Worm (Caenorhabditis elegans) whole organism, L2 larva: Measurements from ENCODE around the gene cpt-6.

ENCODE experiments used
- C34F6.9 ChIP-seq: fragments of 150-350 bp; optimal IDR thresholded peaks from 2 replicates; lab custom pipeline; 2014; ENCODE audit warnings: missing biosample characterization, missing genetic modification characterization
- F13H6.1 ChIP-seq: sonication (generic microtip); optimal IDR thresholded peaks from 2 replicates; lab custom pipeline; 2016; ENCODE audit warnings: missing genetic modification characterization, missing compliant biosample characterization
- Y55F3AM.14 ChIP-seq: fragments of 200-800 bp; sonication (Bioruptor generic); optimal IDR thresholded peaks from 2 replicates; lab custom pipeline; 2018; ENCODE audit warnings: mild to moderate bottlenecking, missing genetic modification characterization, missing compliant biosample characterization
- aly-2 ChIP-seq: fragments of 150-350 bp; optimal IDR thresholded peaks from 2 replicates; lab custom pipeline; 2014; ENCODE audit warnings: missing biosample characterization, missing genetic modification characterization
- ama-1 ChIP-seq: fragments of 150-350 bp; optimal IDR thresholded peaks from 2 replicates; lab custom pipeline; 2018; ENCODE audit warnings: inconsistent platforms
- blmp-1 ChIP-seq: sonication (generic microtip); optimal IDR thresholded peaks from 2 replicates; lab custom pipeline; 2017; ENCODE audit warnings: missing genetic modification characterization, mild to moderate bottlenecking, missing compliant biosample characterization, antibody characterized with exemption, moderate library complexity; ENCODE audit not compliant: insufficient read depth
- ceh-16 ChIP-seq: fragments of 150-350 bp; optimal IDR thresholded peaks from 2 replicates; lab custom pipeline; 2014; ENCODE audit warnings: missing biosample characterization, missing genetic modification characterization
- ceh-82 ChIP-seq: fragments of 150-350 bp; optimal IDR thresholded peaks from 2 replicates; lab custom pipeline; 2014; ENCODE audit warnings: missing biosample characterization, missing genetic modification characterization
- crh-2 ChIP-seq: sonication (generic microtip); optimal IDR thresholded peaks from 2 replicates; lab custom pipeline; 2017; ENCODE audit warnings: missing biosample characterization, missing genetic modification characterization
- dmd-4 ChIP-seq: sonication (generic microtip); optimal IDR thresholded peaks from 2 replicates; lab custom pipeline; 2017; ENCODE audit warnings: missing biosample characterization, missing genetic modification characterization
- egl-27 ChIP-seq: sonication (generic microtip); optimal IDR thresholded peaks from 3 replicates; lab custom pipeline; 2017; ENCODE audit warnings: missing biosample characterization, missing genetic modification reagents, missing genetic modification characterization
- elt-3 ChIP-seq: sonication (generic microtip); optimal IDR thresholded peaks from 2 replicates; lab custom pipeline; 2017; ENCODE audit warnings: missing biosample characterization, missing genetic modification characterization
- fos-1 ChIP-seq: fragments of 150-350 bp; optimal IDR thresholded peaks from 2 replicates; lab custom pipeline; 2014; ENCODE audit warnings: missing biosample characterization, missing genetic modification characterization
- gmeb-1 ChIP-seq: fragments of 150-350 bp; optimal IDR thresholded peaks from 2 replicates; lab custom pipeline; 2014; ENCODE audit warnings: missing biosample characterization, missing genetic modification characterization
- lin-13 ChIP-seq: fragments of 150-350 bp; optimal IDR thresholded peaks from 2 replicates; lab custom pipeline; 2014; ENCODE audit warnings: missing biosample characterization, missing genetic modification reagents, missing genetic modification characterization
- lin-39 ChIP-seq: fragments of 150-350 bp; optimal IDR thresholded peaks from 2 replicates; lab custom pipeline; 2014; ENCODE audit warnings: missing biosample characterization, missing genetic modification reagents, missing genetic modification characterization
- lsy-2 ChIP-seq, 2 experiments: fragments of 150-350 bp in 1 of 2; sonication (generic microtip) in 1 of 2; optimal IDR thresholded peaks; 2 replicates each; lab custom pipeline; 2014 to 2017; ENCODE audit warnings: missing biosample characterization in 2 of 2, missing genetic modification characterization in 2 of 2
- mab-5 ChIP-seq: fragments of 150-350 bp; optimal IDR thresholded peaks from 2 replicates; lab custom pipeline; 2014; ENCODE audit warnings: missing biosample characterization, missing genetic modification characterization
- mbf-1 ChIP-seq: sonication (generic microtip); optimal IDR thresholded peaks from 2 replicates; lab custom pipeline; 2017; ENCODE audit warnings: missing biosample characterization, missing genetic modification characterization
- mdl-1 ChIP-seq, 2 experiments: fragments of 150-350 bp in 1 of 2; sonication (generic microtip) in 1 of 2; optimal IDR thresholded peaks; 2 replicates each; lab custom pipeline; 2017; ENCODE audit warnings: missing biosample characterization in 2 of 2, missing genetic modification characterization in 2 of 2
- nhr-12 ChIP-seq: fragments of 150-350 bp; optimal IDR thresholded peaks from 2 replicates; lab custom pipeline; 2014; ENCODE audit warnings: missing biosample characterization, missing genetic modification characterization
- nhr-129 ChIP-seq: fragments of 150-350 bp; optimal IDR thresholded peaks from 2 replicates; lab custom pipeline; 2014; ENCODE audit warnings: missing biosample characterization, missing genetic modification characterization
- nhr-21 ChIP-seq: fragments of 150-350 bp; optimal IDR thresholded peaks from 2 replicates; lab custom pipeline; 2014; ENCODE audit warnings: missing biosample characterization, missing genetic modification characterization
- nhr-237 ChIP-seq: fragments of 150-350 bp; optimal IDR thresholded peaks from 2 replicates; lab custom pipeline; 2014; ENCODE audit warnings: missing biosample characterization, missing genetic modification characterization
- nhr-25 ChIP-seq: fragments of 150-350 bp; sonication (generic microtip); optimal IDR thresholded peaks from 3 replicates; lab custom pipeline; 2014; ENCODE audit warnings: missing biosample characterization, missing genetic modification characterization
- nhr-6 ChIP-seq: fragments of 150-350 bp; optimal IDR thresholded peaks from 2 replicates; lab custom pipeline; 2014; ENCODE audit warnings: missing biosample characterization, missing genetic modification characterization
- sem-4 ChIP-seq: fragments of 150-350 bp; optimal IDR thresholded peaks from 2 replicates; lab custom pipeline; 2014; ENCODE audit warnings: missing biosample characterization, missing genetic modification reagents, missing genetic modification characterization
- skn-1 ChIP-seq: sonication (generic microtip); optimal IDR thresholded peaks from 2 replicates; lab custom pipeline; 2017; ENCODE audit warnings: missing biosample characterization, missing genetic modification characterization
- sma-3 ChIP-seq: sonication (generic microtip); optimal IDR thresholded peaks from 2 replicates; lab custom pipeline; 2016; ENCODE audit warnings: missing genetic modification reagents, missing genetic modification characterization, missing compliant biosample characterization
- sma-9 ChIP-seq, 2 experiments: fragments of 150-350 bp in 1 of 2; sonication (generic microtip) in 1 of 2; optimal IDR thresholded peaks; 2 replicates each; lab custom pipeline; 2014 to 2016; ENCODE audit warnings: missing genetic modification characterization in 2 of 2, mild to moderate bottlenecking in 1 of 2, missing biosample characterization in 1 of 2, missing compliant biosample characterization in 1 of 2, missing genetic modification reagents in 1 of 2, moderate library complexity in 1 of 2
- zag-1 ChIP-seq: fragments of 150-350 bp; optimal IDR thresholded peaks from 2 replicates; lab custom pipeline; 2014; ENCODE audit warnings: missing biosample characterization, missing genetic modification characterization
- ztf-1 ChIP-seq: fragments of 200-800 bp; sonication (Bioruptor generic); conservative IDR thresholded peaks from 2 replicates; pipeline ENCODE4 v1.3.6; 2022; ENCODE audit warnings: missing genetic modification characterization, missing compliant biosample characterization
- ztf-4 ChIP-seq: fragments of 150-350 bp; optimal IDR thresholded peaks from 2 replicates; lab custom pipeline; 2014; ENCODE audit warnings: missing biosample characterization, missing genetic modification characterization

cpt-6 gene

DNA sequence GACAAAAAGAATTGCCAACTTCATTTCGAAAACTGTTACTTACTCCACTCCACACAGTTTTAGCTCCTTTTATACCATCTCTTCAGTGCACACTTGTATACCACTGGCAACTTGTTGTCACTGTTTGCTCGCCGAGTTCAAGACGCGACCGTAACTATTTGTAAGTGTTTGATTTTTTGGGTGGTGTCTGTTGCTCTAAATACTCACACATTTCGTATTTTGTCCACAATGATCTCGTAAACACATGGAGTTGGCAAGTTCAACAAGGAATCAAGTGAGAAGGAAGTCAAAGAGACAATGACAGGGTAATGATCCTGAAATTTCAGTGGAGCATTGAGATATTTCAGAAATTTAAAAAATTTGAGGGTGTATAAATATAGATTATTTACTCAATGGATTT is 39.3 kb upstream of the cpt-6 start, which contains the start of gene hpo-26:
Gene hpo-26 (minus strand): TSS at position 31 of the 400 bp plus-strand sequence.
- TF ChIP-seq F13H6.1 (peak; percentile 70), nhr-129 (peak; percentile 39), sma-9 (GFP tag; optimal IDR thresholded peaks at IDR 0.05; lab: Kevin White, UChicago) (peak; percentile 22), sma-9 (tag; optimal IDR thresholded peaks at IDR 0.05; lab: Kevin White, UChicago) (no peak), ceh-82 (tag; lab: Kevin White, UChicago) (no peak)

DNA sequence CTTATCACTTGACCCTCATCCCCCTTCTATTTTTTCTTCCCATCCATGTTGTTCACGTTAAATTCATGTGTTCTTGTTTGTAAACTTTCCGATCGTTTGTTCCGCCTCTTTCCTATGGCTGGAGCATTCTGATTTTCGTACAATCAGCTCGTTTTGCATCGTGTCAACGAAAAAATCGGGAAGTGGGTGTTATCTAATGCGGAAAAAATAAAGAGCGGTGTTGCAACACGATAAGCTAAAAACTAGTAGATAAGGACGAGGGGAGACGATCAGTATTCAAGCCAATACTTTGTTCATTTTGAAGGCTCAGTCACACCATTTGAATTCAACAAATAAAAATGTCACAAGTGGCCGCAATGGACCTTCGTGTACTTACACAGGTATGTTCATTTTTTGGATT is 31.0 kb upstream of the cpt-6 start, which contains the start of gene acs-1:
Gene acs-1 (plus strand): TSS at position 233 of the 400 bp plus-strand sequence.
- TF ChIP-seq mab-5 (tag; lab: Kevin White, UChicago) (no peak), blmp-1 (tag; lab: Kevin White, UChicago) (no peak), nhr-237 (tag; lab: Kevin White, UChicago) (no peak), fos-1 (tag; lab: Kevin White, UChicago) (peak; percentile 82), dmd-4 (tag; lab: Kevin White, UChicago) (no peak), mbf-1 (tag; lab: Kevin White, UChicago) (no peak), ceh-16 (tag; lab: Kevin White, UChicago) (no peak), egl-27 (tag; lab: Kevin White, UChicago) (peak; percentile 19)

DNA sequence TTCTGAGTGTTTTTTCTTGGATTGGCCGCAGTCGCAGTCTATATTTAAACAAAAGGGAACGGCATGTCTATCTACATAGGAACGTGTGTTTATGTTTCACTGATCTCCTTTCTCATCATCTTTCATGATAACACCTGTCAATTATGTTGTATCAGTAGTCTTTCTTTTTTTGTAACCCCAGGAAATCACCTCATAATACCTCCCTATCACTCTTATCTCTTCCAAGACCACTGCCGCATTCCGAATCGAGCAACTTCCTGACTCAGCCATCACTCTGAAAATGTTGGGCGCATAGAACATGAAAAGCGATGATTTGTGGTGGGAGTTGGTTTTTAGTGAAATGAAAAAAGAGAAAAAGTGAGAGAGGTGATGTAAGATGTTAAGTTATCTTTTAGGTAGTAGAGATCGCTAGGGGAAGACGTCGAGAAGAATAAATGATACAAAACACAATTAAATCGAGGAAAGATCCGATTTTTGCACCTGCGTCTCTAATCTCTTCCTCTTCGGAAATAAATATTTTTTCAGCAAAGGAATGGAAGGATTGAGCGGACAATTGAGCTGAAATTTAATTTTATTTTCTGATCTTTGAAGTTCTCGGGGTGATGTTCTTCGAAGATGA is 29.3 kb upstream of the cpt-6 start:
- TF ChIP-seq ama-1 (lab: Kevin White, UChicago) (no peak), fos-1 (tag; lab: Kevin White, UChicago) (peak; percentile 86), nhr-12 (no peak), sma-9 (GFP tag; optimal IDR thresholded peaks at IDR 0.05; lab: Kevin White, UChicago) (peak; percentile 13), sma-9 (tag; optimal IDR thresholded peaks at IDR 0.05; lab: Kevin White, UChicago) (no peak)

DNA sequence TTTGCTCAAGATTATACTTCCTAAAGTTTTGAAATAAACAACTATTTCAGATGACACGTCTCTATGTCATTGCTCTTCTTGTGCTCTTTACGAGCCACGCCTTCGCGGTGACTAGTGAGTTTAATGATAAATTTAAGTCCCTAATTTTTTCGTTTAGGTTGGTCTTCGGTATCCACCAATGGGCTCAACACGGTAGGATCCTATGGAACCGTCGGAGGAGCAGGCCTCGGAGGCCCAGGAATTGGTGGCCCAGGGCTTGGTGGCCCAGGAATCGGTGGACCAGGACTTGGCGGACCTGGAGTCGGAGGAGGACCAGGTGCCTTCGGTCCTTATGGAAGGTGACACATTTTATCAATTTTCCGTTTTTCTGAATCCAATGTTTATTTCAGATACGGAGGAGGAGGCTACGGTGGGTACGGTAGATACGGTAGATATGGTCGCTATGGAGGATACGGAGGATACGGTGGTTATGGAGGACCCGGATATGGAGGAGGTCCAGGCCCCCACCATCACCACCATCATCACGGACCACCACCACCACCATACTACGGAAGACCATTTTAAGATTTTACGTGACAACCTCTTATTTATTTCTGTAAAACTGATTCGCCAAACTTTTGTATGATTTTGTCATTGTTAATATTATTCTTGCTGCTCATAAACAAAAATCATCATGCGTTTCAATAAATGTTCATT is 26.8 kb upstream of the cpt-6 start, which contains the start of the genes F46E10.2 and F46E10.18:
Gene F46E10.2 (plus strand): TSS at position 51 of the 696 bp plus-strand sequence.
Gene F46E10.18 (plus strand): TSS at position 646 of the 696 bp plus-strand sequence.
- TF ChIP-seq mbf-1 (tag; lab: Kevin White, UChicago) (no peak), lin-13 (GFP tag; lab: Kevin White, UChicago) (no peak)

DNA sequence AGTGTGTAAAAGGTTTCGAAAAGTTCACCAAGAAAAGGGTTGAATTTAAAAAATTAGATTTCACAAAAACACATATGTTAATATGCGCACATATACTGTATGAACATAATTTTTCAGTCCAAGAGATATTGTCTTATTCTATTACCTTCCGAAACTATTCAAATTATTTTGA is 24.4 kb upstream of the cpt-6 start, which contains the start of gene F46E10.3:
Gene F46E10.3 (plus strand): TSS at position 73 of the 172 bp plus-strand sequence.
- TF ChIP-seq lsy-2 (tag; optimal IDR thresholded peaks at IDR 0.05; lab: Kevin White, UChicago): no peak
- no peak for TF ChIP-seq sem-4 (tag; lab: Kevin White, UChicago)
- TF ChIP-seq C34F6.9 (tag; lab: Kevin White, UChicago): no peak
- TF ChIP-seq lin-39 (tag; lab: Kevin White, UChicago): no peak
- TF ChIP-seq ztf-1 (GFP tag; lab: Robert Waterston, UW): no peak
- TF ChIP-seq zag-1: no peak

DNA sequence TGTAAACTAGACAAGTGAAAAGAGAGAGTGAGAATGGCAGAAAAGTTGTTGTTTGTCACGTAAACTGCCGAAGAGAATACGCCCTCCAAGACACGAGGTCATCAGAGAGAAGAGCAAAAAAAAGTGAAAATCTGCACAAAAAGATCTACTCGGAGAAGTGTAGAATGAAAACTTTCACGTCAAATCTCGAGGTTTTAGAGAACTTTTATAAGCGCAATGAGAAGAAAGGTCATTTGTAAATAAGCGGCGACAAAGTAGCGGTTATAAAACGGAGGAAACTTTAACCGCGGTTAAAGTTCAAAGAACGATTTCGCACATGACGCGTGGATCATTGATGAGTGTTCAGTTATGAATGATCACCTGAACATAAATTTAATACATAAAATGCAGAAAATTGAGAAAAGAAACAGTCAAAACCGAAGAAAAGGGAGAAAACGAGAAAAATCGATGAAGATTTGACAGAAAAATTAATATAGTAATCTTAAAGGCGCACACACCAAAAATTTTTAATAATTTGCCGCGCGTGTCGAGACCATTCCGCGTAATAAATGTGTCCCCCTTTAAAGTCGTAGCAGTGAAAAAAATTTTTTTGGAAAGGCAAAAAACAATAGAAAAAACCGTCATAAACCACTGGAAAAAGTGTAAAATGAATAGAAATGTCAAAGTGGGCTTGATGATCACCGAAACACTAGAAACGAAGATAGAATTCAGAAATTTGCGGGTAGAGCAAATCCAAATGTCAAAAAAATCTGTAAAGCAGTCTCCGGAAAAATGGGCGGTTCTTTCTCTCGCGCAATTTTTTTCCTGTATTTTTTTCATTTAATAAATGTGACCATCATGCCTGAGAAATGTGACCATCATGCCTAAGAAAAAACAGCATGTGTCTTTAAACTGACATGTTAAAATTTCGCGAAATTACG is 23.8 kb upstream of the cpt-6 start:
- TF ChIP-seq skn-1 (tag; lab: Kevin White, UChicago) (no peak), aly-2 (tag; lab: Kevin White, UChicago) (no peak), fos-1 (tag; lab: Kevin White, UChicago) (peak; percentile 75), sem-4 (tag; lab: Kevin White, UChicago) (peak; percentile 45), nhr-12 (no peak), sma-3 (GFP tag; lab: Kevin White, UChicago) (peak; percentile 32), mbf-1 (tag; lab: Kevin White, UChicago) (no peak), blmp-1 (tag; lab: Kevin White, UChicago) (peak; percentile 96), gmeb-1 (tag; lab: Kevin White, UChicago) (no peak), mdl-1 (tag; optimal IDR thresholded peaks at IDR 0.05; lab: Kevin White, UChicago) (peak in 1 of 2 experiments; percentile 50), elt-3 (tag; lab: Kevin White, UChicago) (no peak), lsy-2 (tag; optimal IDR thresholded peaks at IDR 0.05; lab: Kevin White, UChicago) (peak in 1 of 2 experiments; percentile 46), nhr-25 (tag; lab: Kevin White, UChicago) (peak; percentile 74), F13H6.1 (peak; percentile 60), nhr-21 (tag; lab: Kevin White, UChicago) (peak; percentile 72), ztf-4 (no peak), nhr-6 (tag; lab: Kevin White, UChicago) (peak; percentile 32), crh-2 (tag; lab: Kevin White, UChicago) (peak; percentile 81), nhr-129 (peak; percentile 86), C34F6.9 (tag; lab: Kevin White, UChicago) (peak; percentile 71), ama-1 (lab: Kevin White, UChicago) (peak; percentile 16), sma-9 (GFP tag; optimal IDR thresholded peaks at IDR 0.05; lab: Kevin White, UChicago) (peak; percentile 89), sma-9 (tag; optimal IDR thresholded peaks at IDR 0.05; lab: Kevin White, UChicago) (no peak), Y55F3AM.14 (GFP tag; lab: Kevin White, UChicago) (peak; percentile 30)
- TF ChIP-seq, all 48 proteins: peak for 16
